Worm (Caenorhabditis elegans): ENCODE results near the gene R09E10.2.

Gene R09E10.2

ce11 chrIV:10339701-10340100, 21.6 kb upstream of the R09E10.2 start:
- no peak for TF ChIP-seq F10E7.11 (tag; optimal IDR thresholded peaks at IDR 0.05)
- no peak for TF ChIP-seq attf-3 (GFP tag; conservative IDR thresholded peaks at IDR 0.05)
- TF ChIP-seq zim-3 (tag; optimal IDR thresholded peaks at IDR 0.05) = no peak
- no peak for TF ChIP-seq nfya-1 (tag; optimal IDR thresholded peaks at IDR 0.05; ENCODE audit: borderline replicate concordance, insufficient read depth)
- TF ChIP-seq chd-7 (tag; optimal IDR thresholded peaks at IDR 0.05) = no peak
- no peak for TF ChIP-seq Y56A3A.18 (GFP tag; IDR thresholded peaks at IDR 0.05)
- no peak for TF ChIP-seq madf-3 (GFP tag; IDR thresholded peaks at IDR 0.05)
- no peak for TF ChIP-seq zfh-2 (GFP tag; conservative IDR thresholded peaks at IDR 0.05)

ce11 chrIV:10337286-10337685, 19.2 kb upstream of the R09E10.2 start:
- TF ChIP-seq mel-28 (tag; optimal IDR thresholded peaks at IDR 0.05; ENCODE audit: borderline replicate concordance) = no peak
- TF ChIP-seq nhr-80 (tag; optimal IDR thresholded peaks at IDR 0.05) = no peak
- TF ChIP-seq lin-40 (tag; optimal IDR thresholded peaks at IDR 0.05) = no peak
- no peak for TF ChIP-seq akir-1 (GFP tag; optimal IDR thresholded peaks at IDR 0.05)

- TF ChIP-seq cebp-1 (GFP tag; IDR thresholded peaks at IDR 0.05) = no peak
- TF ChIP-seq cebp-1 (tag; optimal IDR thresholded peaks at IDR 0.05) = peak; percentile 38
- TF ChIP-seq F22D6.2 (tag; optimal IDR thresholded peaks at IDR 0.05) = no peak
- no peak for TF ChIP-seq lin-54 (GFP tag; optimal IDR thresholded peaks at IDR 0.05)
- peak; percentile 50 for TF ChIP-seq unc-62 (GFP tag; optimal IDR thresholded peaks at IDR 0.05)
- TF ChIP-seq ceh-91 (GFP tag; IDR thresholded peaks at IDR 0.05) = no peak
- no peak for TF ChIP-seq lsy-27 (tag; optimal IDR thresholded peaks at IDR 0.05; ENCODE audit: borderline replicate concordance, insufficient read depth)
- TF ChIP-seq madf-8 (GFP tag; conservative IDR thresholded peaks at IDR 0.05) = no peak
- no peak; the same call in 1 of the 2 replicates for TF ChIP-seq dox-1 (GFP tag; IDR thresholded peaks at IDR 0.05)
- no peak for TF ChIP-seq bed-2 (GFP tag; IDR thresholded peaks at IDR 0.05)
- TF ChIP-seq tbx-9 (tag; optimal IDR thresholded peaks at IDR 0.05; ENCODE audit: borderline replicate concordance) = no peak
- TF ChIP-seq T07F8.4 (tag; optimal IDR thresholded peaks at IDR 0.05) = no peak
- TF ChIP-seq lag-1 (GFP tag; IDR thresholded peaks at IDR 0.05) = no peak
- TF ChIP-seq nfya-2 (GFP tag; IDR thresholded peaks at IDR 0.05) = no peak
- no peak for TF ChIP-seq efl-1 (GFP tag; optimal IDR thresholded peaks at IDR 0.05)
- no peak for TF ChIP-seq dpl-1 (GFP tag; optimal IDR thresholded peaks at IDR 0.05)
- no peak for TF ChIP-seq F39B2.1 (GFP tag; IDR thresholded peaks at IDR 0.05)
- no peak for TF ChIP-seq lir-1 (GFP tag; conservative IDR thresholded peaks at IDR 0.05)
- peak; percentile 72 for TF ChIP-seq nhr-80 (tag; optimal IDR thresholded peaks at IDR 0.05)
- no peak for TF ChIP-seq nhr-90 (tag; optimal IDR thresholded peaks at IDR 0.05)
- TF ChIP-seq atf-7 (tag; optimal IDR thresholded peaks at IDR 0.05) = peak; percentile 52
- no peak for TF ChIP-seq sdz-38 (tag; optimal IDR thresholded peaks at IDR 0.05)
- no peak for TF ChIP-seq rpc-1 (optimal IDR thresholded peaks at IDR 0.05)
- no peak for TF ChIP-seq rpc-1 (tag; optimal IDR thresholded peaks at IDR 0.05)
- TF ChIP-seq attf-5 (GFP tag; optimal IDR thresholded peaks at IDR 0.05) = peak; percentile 21
- 0 out of 2 replicates have a peak, but pooled peaks have one; percentile 28 for TF ChIP-seq K11D2.4 (GFP tag; IDR thresholded peaks at IDR 0.05)
Observed at ce11 chrIV:10331882-10332281, 13.8 kb upstream of the R09E10.2 start.

- TF ChIP-seq cebp-1 (GFP tag; IDR thresholded peaks at IDR 0.05) = no peak
- peak; percentile 57 for TF ChIP-seq cebp-1 (tag; optimal IDR thresholded peaks at IDR 0.05)
- no peak for TF ChIP-seq snpc-3.4 (tag; optimal IDR thresholded peaks at IDR 0.05)
- no peak for TF ChIP-seq rec-8 (tag; optimal IDR thresholded peaks at IDR 0.05)
- TF ChIP-seq madf-10 (tag; optimal IDR thresholded peaks at IDR 0.05) = no peak
- TF ChIP-seq somi-1 (GFP tag; optimal IDR thresholded peaks at IDR 0.05) = no peak
- TF ChIP-seq lin-40 (tag; optimal IDR thresholded peaks at IDR 0.05) = peak; percentile 12
- TF ChIP-seq ceh-27 (GFP tag; optimal IDR thresholded peaks at IDR 0.05) = peak; percentile 36
- no peak for TF ChIP-seq F55B11.4 (tag; optimal IDR thresholded peaks at IDR 0.05; ENCODE audit: borderline replicate concordance, insufficient read depth)
- no peak for TF ChIP-seq ztf-3 (GFP tag; optimal IDR thresholded peaks at IDR 0.05)
- TF ChIP-seq zfh-2 (GFP tag; conservative IDR thresholded peaks at IDR 0.05) = peak; percentile 95
- peak; percentile 5 for TF ChIP-seq K12H6.12 (tag; optimal IDR thresholded peaks at IDR 0.05)
- no peak for TF ChIP-seq ceh-100 (GFP tag; IDR thresholded peaks at IDR 0.05)
Observed at ce11 chrIV:10330962-10331361, 12.9 kb upstream of the R09E10.2 start.

All from whole organism, young adult.